Worm (Caenorhabditis elegans) whole organism, L2 larva: ENCODE results near the gene ZC374.2.

Source experiments
- ama-1 ChIP-seq: fragments of 150-350 bp; optimal IDR thresholded peaks from 2 replicates; lab custom pipeline; 2018; ENCODE audit warnings: inconsistent platforms
- egl-27 ChIP-seq: sonication (generic microtip); optimal IDR thresholded peaks from 3 replicates; lab custom pipeline; 2017; ENCODE audit warnings: missing biosample characterization, missing genetic modification reagents, missing genetic modification characterization
- peb-1 ChIP-seq: fragments of 150-350 bp; optimal IDR thresholded peaks from 2 replicates; lab custom pipeline; 2014; ENCODE audit warnings: missing biosample characterization, missing genetic modification characterization

ce11 chrX:10008664-10009063 lies 38.6 kb downstream of the ZC374.2 start, which contains the start of gene F19C6.3:
- TF ChIP-seq egl-27 (tag; lab: Kevin White, UChicago): no peak
- TF ChIP-seq peb-1 (tag; lab: Kevin White, UChicago): no peak
- TF ChIP-seq ama-1 (lab: Kevin White, UChicago): no peak
